Fruit fly (Drosophila melanogaster): Measurements from ENCODE around the gene CG34269.

CG34269 gene

DNA sequence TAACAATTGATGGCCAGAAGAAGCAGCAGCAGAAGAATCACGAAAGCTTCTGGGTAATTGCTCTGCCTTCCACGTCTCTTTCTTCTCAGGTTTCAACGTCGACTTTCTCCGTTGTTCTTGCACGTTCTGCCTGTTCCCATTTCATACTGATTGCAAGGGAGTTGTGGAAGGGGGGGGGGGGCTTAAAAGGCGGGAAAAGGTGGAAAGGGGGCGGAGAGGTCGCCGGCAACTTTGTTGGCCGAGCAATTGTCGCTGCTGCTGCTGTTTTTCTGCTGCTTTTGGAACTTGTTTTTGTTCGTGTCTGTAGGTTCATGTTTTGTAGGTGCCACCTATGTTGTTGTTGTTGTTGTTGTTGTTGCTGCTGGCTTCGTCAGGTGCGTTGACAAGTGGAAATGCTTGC lies 37.4 kb downstream of the CG34269 start:
- TF ChIP-seq usp (GFP tag; optimal IDR thresholded peaks at IDR 0.05), result no peak
- TF ChIP-seq pan (optimal IDR thresholded peaks at IDR 0.05), result no peak
- no peak for TF ChIP-seq psq (optimal IDR thresholded peaks at IDR 0.05)
- TF ChIP-seq CG8478 (optimal IDR thresholded peaks at IDR 0.05), result no peak
- no peak for TF ChIP-seq EcR (GFP tag; optimal IDR thresholded peaks at IDR 0.05)
- TF ChIP-seq Dll (optimal IDR thresholded peaks at IDR 0.05), result no peak

DNA sequence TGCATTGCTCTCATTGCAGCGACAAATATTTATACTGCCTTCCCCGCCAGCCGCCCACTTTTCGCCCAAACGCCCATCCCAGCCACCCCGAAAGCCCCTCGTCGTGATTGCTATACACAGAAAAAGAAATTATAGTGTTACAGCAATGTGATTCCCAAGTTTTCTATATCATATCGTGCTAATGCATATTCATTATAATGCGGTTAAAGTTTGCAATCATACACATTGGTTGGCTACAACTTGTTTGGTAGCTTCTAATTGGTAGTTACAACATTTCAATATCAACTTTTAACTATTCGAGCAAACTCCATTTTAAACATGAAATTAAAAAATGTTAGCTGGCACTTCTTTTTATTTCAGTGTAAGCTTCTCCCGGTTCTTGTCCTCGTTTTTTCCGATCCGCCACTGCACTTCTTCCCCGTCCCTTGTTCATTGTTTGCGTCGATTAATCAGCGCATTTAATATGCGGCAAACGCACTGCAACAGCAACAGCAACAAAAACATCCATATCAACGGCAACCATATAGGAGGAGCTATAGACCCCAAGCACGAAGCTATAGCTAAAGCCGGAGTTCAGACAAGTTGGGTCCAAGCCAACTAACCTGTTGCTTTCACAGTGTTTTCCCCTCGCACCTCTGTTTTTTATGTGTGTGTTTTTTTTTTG lies 38.0 kb downstream of the CG34269 start:
- no peak for TF ChIP-seq EcR (GFP tag; optimal IDR thresholded peaks at IDR 0.05)
- TF ChIP-seq CG8478 (optimal IDR thresholded peaks at IDR 0.05), result no peak
- TF ChIP-seq psq (optimal IDR thresholded peaks at IDR 0.05), result no peak
- TF ChIP-seq Dll (optimal IDR thresholded peaks at IDR 0.05), result no peak
- TF ChIP-seq pan (optimal IDR thresholded peaks at IDR 0.05), result no peak
- TF ChIP-seq usp (GFP tag; optimal IDR thresholded peaks at IDR 0.05), result no peak

DNA sequence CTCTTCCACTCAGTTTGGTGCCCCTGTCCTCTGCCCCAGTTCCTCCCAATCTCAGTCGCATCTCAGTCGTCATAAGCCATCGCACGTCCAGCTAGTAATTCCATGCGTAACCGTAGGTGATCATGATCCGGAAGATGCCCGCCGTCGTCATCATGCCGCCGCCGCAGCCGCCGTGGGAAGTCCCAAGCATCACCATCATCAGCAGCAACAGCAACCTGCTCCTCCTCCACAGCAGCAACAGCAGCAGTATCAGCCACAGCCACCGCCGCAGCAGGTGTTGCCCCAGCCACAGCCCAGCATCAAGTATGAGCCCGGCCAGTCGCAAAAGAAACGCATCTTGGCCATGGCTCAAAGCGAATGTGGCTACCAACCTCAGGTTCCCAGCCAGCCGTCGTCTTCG lies 44.8 kb downstream of the CG34269 start:
- TF ChIP-seq Dll (optimal IDR thresholded peaks at IDR 0.05), result no peak
- TF ChIP-seq psq (optimal IDR thresholded peaks at IDR 0.05), result no peak
- no peak for TF ChIP-seq CG8478 (optimal IDR thresholded peaks at IDR 0.05)
- no peak for TF ChIP-seq usp (GFP tag; optimal IDR thresholded peaks at IDR 0.05)
- no peak for TF ChIP-seq EcR (GFP tag; optimal IDR thresholded peaks at IDR 0.05)
- TF ChIP-seq pan (optimal IDR thresholded peaks at IDR 0.05), result no peak
